Fruit fly (Drosophila melanogaster) whole organism, pupa: ENCODE data around the gene Tmem43.

Source experiments
- CG12605 ChIP-seq: fragments of 200-800 bp; sonication (Bioruptor generic); IDR thresholded peaks from 2 replicates; pipeline ENCODE4 v1.3.6; 2022; ENCODE audit warnings: missing biosample characterization, missing genetic modification characterization
- CG13204 ChIP-seq: fragments of 200-800 bp; sonication (Bioruptor generic); optimal IDR thresholded peaks from 2 replicates; lab custom pipeline; 2018; ENCODE audit warnings: missing biosample characterization, mild to moderate bottlenecking, missing genetic modification characterization, moderate library complexity
- CG14655 ChIP-seq: fragments of 200-800 bp; sonication (Bioruptor generic); optimal IDR thresholded peaks from 3 replicates; lab custom pipeline; 2017; ENCODE audit warnings: mild to moderate bottlenecking, missing biosample characterization, missing genetic modification reagents, missing genetic modification characterization
- CG15710 ChIP-seq: fragments of 200-800 bp; sonication (Bioruptor generic); optimal IDR thresholded peaks from 2 replicates; lab custom pipeline; 2018; ENCODE audit warnings: missing biosample characterization, mild to moderate bottlenecking, missing genetic modification characterization, moderate library complexity
- CG32121 ChIP-seq: fragments of 200-800 bp; sonication (Bioruptor generic); IDR thresholded peaks from 2 replicates; pipeline ENCODE4 v1.3.6; 2022; ENCODE audit warnings: missing biosample characterization, missing genetic modification characterization
- CG4496 ChIP-seq: fragments of 200-800 bp; sonication (Bioruptor generic); IDR thresholded peaks from 3 replicates; pipeline ENCODE4 v1.3.6; 2022; ENCODE audit warnings: missing biosample characterization, missing genetic modification characterization
- CG9948 ChIP-seq: fragments of 200-800 bp; sonication (Bioruptor generic); optimal IDR thresholded peaks from 2 replicates; lab custom pipeline; 2018; ENCODE audit warnings: missing biosample characterization, mild to moderate bottlenecking, missing genetic modification characterization, moderate library complexity
- EcR ChIP-seq: fragments of 200-800 bp; sonication (Bioruptor generic); optimal IDR thresholded peaks from 3 replicates; lab custom pipeline; 2019; ENCODE audit warnings: missing biosample characterization, missing genetic modification characterization, mild to moderate bottlenecking, moderate library complexity, missing genetic modification reagents
- Ets98B ChIP-seq: fragments of 200-800 bp; sonication (Bioruptor generic); IDR thresholded peaks from 2 replicates; pipeline ENCODE4 v1.3.6; 2022; ENCODE audit warnings: missing biosample characterization, missing genetic modification characterization
- Pif1A ChIP-seq: fragments of 200-800 bp; sonication (Bioruptor generic); optimal IDR thresholded peaks from 3 replicates; lab custom pipeline; 2016; ENCODE audit warnings: missing biosample characterization, missing genetic modification characterization
- Pif1B ChIP-seq: fragments of 200-800 bp; sonication (Bioruptor generic); optimal IDR thresholded peaks from 3 replicates; lab custom pipeline; 2016; ENCODE audit warnings: missing biosample characterization, missing genetic modification characterization
- Snoo ChIP-seq: fragments of 200-800 bp; sonication (Bioruptor generic); optimal IDR thresholded peaks from 3 replicates; lab custom pipeline; 2017; ENCODE audit warnings: missing biosample characterization, mild to moderate bottlenecking, missing genetic modification characterization, inconsistent platforms
- gl ChIP-seq: fragments of 200-800 bp; sonication (Bioruptor generic); optimal IDR thresholded peaks from 2 replicates; lab custom pipeline; 2018; ENCODE audit warnings: missing biosample characterization, mild to moderate bottlenecking, missing genetic modification characterization
- rn ChIP-seq: fragments of 200-800 bp; sonication (Bioruptor generic); IDR thresholded peaks from 2 replicates; pipeline ENCODE4 v1.3.6; 2022; ENCODE audit warnings: missing biosample characterization, missing genetic modification characterization

DNA sequence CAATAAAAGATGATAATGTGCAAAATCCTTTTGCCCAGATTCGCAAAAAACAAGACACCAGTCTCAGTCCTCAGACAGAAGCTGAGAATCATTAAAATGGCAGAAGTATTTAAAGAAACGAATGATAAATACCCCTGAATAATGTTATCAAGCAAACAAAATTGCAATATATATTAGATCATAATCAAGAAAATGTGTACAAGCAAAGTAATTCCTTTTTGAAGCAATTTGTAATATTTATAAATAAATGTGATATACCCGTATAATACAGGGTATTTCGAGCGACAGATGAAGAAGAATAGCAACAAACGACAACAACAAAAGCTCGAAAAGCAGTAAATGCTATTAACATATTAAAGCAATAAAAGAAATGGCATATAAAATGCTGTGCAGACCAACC, 43.2 kb upstream of the Tmem43 start:
- TF ChIP-seq CG32121 (GFP tag; lab: Robert Waterston, UW) (no peak), Pif1A (GFP tag; lab: Kevin White, UChicago) (no peak), rn (GFP tag; lab: Robert Waterston, UW) (no peak), CG15710 (no peak), Pif1B (GFP tag; lab: Kevin White, UChicago) (no peak), CG13204 (GFP tag; lab: Kevin White, UChicago) (no peak), gl (tag; lab: Kevin White, UChicago) (no peak), CG14655 (GFP tag; lab: Kevin White, UChicago) (no peak), CG12605 (GFP tag; lab: Robert Waterston, UW) (no peak), Snoo (tag; lab: Kevin White, UChicago) (no peak), CG4496 (GFP tag; lab: Robert Waterston, UW) (no peak), Ets98B (GFP tag; lab: Robert Waterston, UW) (no peak), CG9948 (no peak), EcR (GFP tag; lab: Kevin White, UChicago) (no peak)
